Fruit fly (Drosophila melanogaster) whole organism, embryonic: ENCODE results near the gene Cyp310a1.

Experiments
- Abd-B ChIP-seq: fragments of 200-800 bp; sonication (Bioruptor generic); optimal IDR thresholded peaks from 2 replicates; lab custom pipeline; 2018; ENCODE audit warnings: missing biosample characterization, mild to moderate bottlenecking, missing genetic modification characterization, moderate library complexity
- CG10565 ChIP-seq: fragments of 200-800 bp; sonication (Bioruptor generic); optimal IDR thresholded peaks from 3 replicates; lab custom pipeline; 2016; ENCODE audit warnings: missing biosample characterization, mild to moderate bottlenecking, missing genetic modification characterization
- CG11085 ChIP-seq: fragments of 200-800 bp; sonication (Bioruptor generic); IDR thresholded peaks from 2 replicates; pipeline ENCODE4 v1.3.6; 2022; ENCODE audit warnings: missing biosample characterization, missing genetic modification characterization
- CG11696 ChIP-seq: fragments of 200-800 bp; sonication (Bioruptor generic); IDR thresholded peaks from 2 replicates; pipeline ENCODE4 v1.3.6; 2022; ENCODE audit warnings: missing biosample characterization, missing genetic modification characterization
- CG11723 ChIP-seq: fragments of 200-800 bp; sonication (Bioruptor generic); optimal IDR thresholded peaks from 2 replicates; lab custom pipeline; 2017; ENCODE audit warnings: missing biosample characterization, mild to moderate bottlenecking, missing genetic modification characterization
- CG12155 ChIP-seq: fragments of 200-800 bp; sonication (Bioruptor generic); optimal IDR thresholded peaks from 3 replicates; lab custom pipeline; 2016; ENCODE audit warnings: missing biosample characterization, missing genetic modification characterization
- CG14441 ChIP-seq: fragments of 200-800 bp; sonication (Bioruptor generic); IDR thresholded peaks from 2 replicates; pipeline ENCODE4 v1.3.6; 2022; ENCODE audit warnings: missing biosample characterization, missing genetic modification characterization
- CG15269 ChIP-seq: fragments of 200-800 bp; sonication (Bioruptor generic); optimal IDR thresholded peaks from 2 replicates; lab custom pipeline; 2018; ENCODE audit warnings: missing biosample characterization, mild to moderate bottlenecking, missing genetic modification characterization, moderate library complexity
- CG15696 ChIP-seq: fragments of 200-800 bp; sonication (Bioruptor generic); optimal IDR thresholded peaks from 2 replicates; lab custom pipeline; 2019; ENCODE audit warnings: missing biosample characterization, mild to moderate bottlenecking, missing genetic modification characterization, moderate library complexity
- CG1602 ChIP-seq: fragments of 200-800 bp; sonication (Bioruptor generic); optimal IDR thresholded peaks from 3 replicates; lab custom pipeline; 2016; ENCODE audit warnings: missing biosample characterization, missing genetic modification characterization
- CG16813 ChIP-seq: fragments of 200-800 bp; sonication (Bioruptor generic); IDR thresholded peaks from 3 replicates; pipeline ENCODE4 v1.3.6; 2022; ENCODE audit warnings: missing biosample characterization, missing genetic modification characterization; ENCODE audit not compliant: partially characterized antibody
- CG18476 ChIP-seq: fragments of 200-800 bp; sonication (Bioruptor generic); optimal IDR thresholded peaks from 2 replicates; lab custom pipeline; 2016; ENCODE audit warnings: missing biosample characterization, mild to moderate bottlenecking, missing genetic modification characterization
- CG2678 ChIP-seq: fragments of 200-800 bp; sonication (Bioruptor generic); optimal IDR thresholded peaks from 3 replicates; lab custom pipeline; 2019; ENCODE audit warnings: missing biosample characterization, mild to moderate bottlenecking, missing genetic modification characterization, moderate library complexity
- CG4328 ChIP-seq: fragments of 200-800 bp; sonication (Bioruptor generic); optimal IDR thresholded peaks from 3 replicates; lab custom pipeline; 2017; ENCODE audit warnings: missing biosample characterization, missing genetic modification reagents, missing genetic modification characterization
- CG5953 ChIP-seq: fragments of 200-800 bp; sonication (Bioruptor generic); IDR thresholded peaks from 2 replicates; pipeline ENCODE4 v1.3.6; 2022; ENCODE audit warnings: missing biosample characterization, missing genetic modification characterization
- CG6683 ChIP-seq: fragments of 200-800 bp; sonication (Bioruptor generic); optimal IDR thresholded peaks from 2 replicates; lab custom pipeline; 2017; ENCODE audit warnings: missing biosample characterization, mild to moderate bottlenecking, missing genetic modification characterization, missing genetic modification reagents
- CG6791 ChIP-seq: fragments of 200-800 bp; sonication (Bioruptor generic); IDR thresholded peaks from 3 replicates; pipeline ENCODE4 v1.3.6; 2022; ENCODE audit warnings: missing biosample characterization, missing genetic modification characterization; ENCODE audit not compliant: partially characterized antibody
- CG7357 ChIP-seq: fragments of 200-800 bp; sonication (Bioruptor generic); IDR thresholded peaks from 3 replicates; pipeline ENCODE4 v1.3.6; 2022; ENCODE audit warnings: missing biosample characterization, missing genetic modification characterization
- CG7963 ChIP-seq: fragments of 200-800 bp; sonication (Bioruptor generic); IDR thresholded peaks from 3 replicates; pipeline ENCODE4 v1.3.6; 2022; ENCODE audit warnings: missing biosample characterization, missing genetic modification characterization; ENCODE audit not compliant: partially characterized antibody
- CG9215 ChIP-seq: fragments of 200-800 bp; sonication (Bioruptor generic); IDR thresholded peaks from 2 replicates; pipeline ENCODE4 v1.3.6; 2022; ENCODE audit warnings: missing biosample characterization, missing genetic modification characterization
- CG9817 ChIP-seq: fragments of 200-800 bp; sonication (Bioruptor generic); optimal IDR thresholded peaks from 2 replicates; lab custom pipeline; 2018; ENCODE audit warnings: missing biosample characterization, mild to moderate bottlenecking, missing genetic modification characterization, moderate library complexity
- CTCF ChIP-seq: fragments of 200-800 bp; sonication (Bioruptor generic); optimal IDR thresholded peaks from 2 replicates; lab custom pipeline; 2017; ENCODE audit warnings: missing biosample characterization, mild to moderate bottlenecking, missing genetic modification characterization, moderate library complexity
- Camta ChIP-seq: fragments of 200-800 bp; sonication (Bioruptor generic); optimal IDR thresholded peaks from 2 replicates; lab custom pipeline; 2016; ENCODE audit warnings: missing biosample characterization, missing genetic modification characterization
- CoRest ChIP-seq: fragments of 200-800 bp; sonication (Bioruptor generic); optimal IDR thresholded peaks from 3 replicates; lab custom pipeline; 2018; ENCODE audit warnings: missing biosample characterization, mild to moderate bottlenecking, missing genetic modification characterization, moderate library complexity
- Dip3 ChIP-seq: fragments of 200-800 bp; sonication (Bioruptor generic); optimal IDR thresholded peaks from 3 replicates; lab custom pipeline; 2016; ENCODE audit warnings: missing biosample characterization, missing genetic modification characterization
- Fer2 ChIP-seq: fragments of 200-800 bp; sonication (Bioruptor generic); optimal IDR thresholded peaks from 2 replicates; lab custom pipeline; 2018; ENCODE audit warnings: missing biosample characterization, mild to moderate bottlenecking, missing genetic modification characterization, moderate library complexity
- Hmr ChIP-seq: fragments of 200-800 bp; sonication (Bioruptor generic); optimal IDR thresholded peaks from 3 replicates; lab custom pipeline; 2017; ENCODE audit warnings: mild to moderate bottlenecking, missing biosample characterization, missing genetic modification reagents, missing genetic modification characterization
- Kr ChIP-seq: fragments of 200-800 bp; sonication (Bioruptor generic); optimal IDR thresholded peaks from 2 replicates; lab custom pipeline; 2017; ENCODE audit warnings: missing biosample characterization, mild to moderate bottlenecking, missing genetic modification characterization
- Lim3 ChIP-seq: fragments of 200-800 bp; sonication (Bioruptor generic); IDR thresholded peaks from 2 replicates; pipeline ENCODE4 v1.3.6; 2022; ENCODE audit warnings: missing biosample characterization, missing genetic modification characterization
- NFAT ChIP-seq: fragments of 200-800 bp; sonication (Bioruptor generic); IDR thresholded peaks from 2 replicates; pipeline ENCODE4 v1.3.6; 2022; ENCODE audit warnings: missing biosample characterization, missing genetic modification characterization
- NfI ChIP-seq: fragments of 200-800 bp; sonication (Bioruptor generic); optimal IDR thresholded peaks from 3 replicates; lab custom pipeline; 2018; ENCODE audit warnings: missing biosample characterization, mild to moderate bottlenecking, missing genetic modification characterization, moderate library complexity
- Pdp1 ChIP-seq, 2 experiments: fragments of 200-800 bp; sonication (Bioruptor generic); optimal IDR thresholded peaks; 3 replicates each; lab custom pipeline; 2016; ENCODE audit warnings: missing biosample characterization in 2 of 2, missing genetic modification characterization in 2 of 2, mild to moderate bottlenecking in 1 of 2, moderate library complexity in 1 of 2
- Scr ChIP-seq: fragments of 200-800 bp; sonication (Bioruptor generic); IDR thresholded peaks from 2 replicates; pipeline ENCODE4 v1.3.6; 2022; ENCODE audit warnings: missing biosample characterization, missing genetic modification characterization; ENCODE audit not compliant: partially characterized antibody
- ato ChIP-seq: fragments of 200-800 bp; sonication (Bioruptor generic); IDR thresholded peaks from 2 replicates; pipeline ENCODE4 v1.3.6; 2022; ENCODE audit warnings: missing biosample characterization, missing genetic modification characterization; ENCODE audit not compliant: partially characterized antibody
- caup ChIP-seq: fragments of 200-800 bp; sonication (Bioruptor generic); optimal IDR thresholded peaks from 3 replicates; lab custom pipeline; 2017; ENCODE audit warnings: missing biosample characterization, mild to moderate bottlenecking, missing genetic modification characterization, moderate library complexity; ENCODE audit not compliant: severe bottlenecking
- dan ChIP-seq: fragments of 200-800 bp; sonication (Bioruptor generic); IDR thresholded peaks from 2 replicates; pipeline ENCODE4 v1.3.6; 2022; ENCODE audit warnings: missing biosample characterization, missing genetic modification characterization
- gce ChIP-seq: fragments of 200-800 bp; sonication (Bioruptor generic); IDR thresholded peaks from 3 replicates; pipeline ENCODE4 v1.3.6; 2022; ENCODE audit warnings: missing biosample characterization, missing genetic modification characterization
- gem ChIP-seq: fragments of 200-800 bp; sonication (Bioruptor generic); optimal IDR thresholded peaks from 2 replicates; lab custom pipeline; 2019; ENCODE audit warnings: missing biosample characterization, mild to moderate bottlenecking, missing genetic modification characterization, moderate library complexity
- hkb ChIP-seq, 2 experiments: fragments of 200-800 bp in 1 of 2; fragments of >200 bp in 1 of 2; sonication (Bioruptor generic) in 1 of 2; IDR thresholded peaks in 1 of 2; optimal IDR thresholded peaks in 1 of 2; 2 replicates each; pipeline versions ENCODE4 v1.3.6 to Lab custom; 2017 to 2022; ENCODE audit warnings: missing biosample characterization in 1 of 2, missing genetic modification characterization in 1 of 2
- jigr1 ChIP-seq: fragments of 200-800 bp; sonication (Bioruptor generic); IDR thresholded peaks from 3 replicates; pipeline ENCODE4 v1.3.6; 2022; ENCODE audit warnings: missing biosample characterization, missing genetic modification characterization
- lbe ChIP-seq: fragments of 200-800 bp; sonication (Bioruptor generic); optimal IDR thresholded peaks from 2 replicates; lab custom pipeline; 2016; ENCODE audit warnings: missing biosample characterization, mild to moderate bottlenecking, missing genetic modification characterization
- lilli ChIP-seq: fragments of 200-800 bp; sonication (Bioruptor generic); optimal IDR thresholded peaks from 3 replicates; lab custom pipeline; 2016; ENCODE audit warnings: missing biosample characterization, missing genetic modification characterization
- luna ChIP-seq: fragments of 200-800 bp; sonication (Bioruptor generic); optimal IDR thresholded peaks from 2 replicates; lab custom pipeline; 2016; ENCODE audit warnings: missing biosample characterization, missing genetic modification characterization
- otp ChIP-seq: fragments of 200-800 bp; sonication (Bioruptor generic); IDR thresholded peaks from 3 replicates; pipeline ENCODE4, ENCODE4 v1.3.6; 2022; ENCODE audit warnings: missing biosample characterization, missing genetic modification characterization
- sc ChIP-seq, 3 experiments: fragments of >200 bp in 2 of 3; fragments of 200-800 bp in 1 of 3; sonication (Bioruptor generic) in 1 of 3; optimal IDR thresholded peaks; 2 replicates in 2 of 3; 3 replicates in 1 of 3; lab custom pipeline; 2017; ENCODE audit warnings: mild to moderate bottlenecking in 1 of 3, missing biosample characterization in 1 of 3, missing genetic modification characterization in 1 of 3, missing genetic modification reagents in 1 of 3
- sim ChIP-seq: fragments of 200-800 bp; sonication (Bioruptor generic); IDR thresholded peaks from 2 replicates; pipeline ENCODE4 v1.3.6; 2022; ENCODE audit warnings: missing biosample characterization, missing genetic modification characterization
- slbo ChIP-seq: fragments of 200-800 bp; sonication (Bioruptor generic); IDR thresholded peaks from 2 replicates; pipeline ENCODE4 v1.3.6; 2022; ENCODE audit warnings: missing biosample characterization, missing genetic modification characterization
- slou ChIP-seq: fragments of 200-800 bp; sonication (Bioruptor generic); optimal IDR thresholded peaks from 3 replicates; lab custom pipeline; 2016; ENCODE audit warnings: missing biosample characterization, missing genetic modification characterization
- unpg ChIP-seq: fragments of 200-800 bp; sonication (Bioruptor generic); optimal IDR thresholded peaks from 3 replicates; lab custom pipeline; 2018; ENCODE audit warnings: missing biosample characterization, mild to moderate bottlenecking, missing genetic modification characterization, moderate library complexity

The Cyp310a1 gene

DNA sequence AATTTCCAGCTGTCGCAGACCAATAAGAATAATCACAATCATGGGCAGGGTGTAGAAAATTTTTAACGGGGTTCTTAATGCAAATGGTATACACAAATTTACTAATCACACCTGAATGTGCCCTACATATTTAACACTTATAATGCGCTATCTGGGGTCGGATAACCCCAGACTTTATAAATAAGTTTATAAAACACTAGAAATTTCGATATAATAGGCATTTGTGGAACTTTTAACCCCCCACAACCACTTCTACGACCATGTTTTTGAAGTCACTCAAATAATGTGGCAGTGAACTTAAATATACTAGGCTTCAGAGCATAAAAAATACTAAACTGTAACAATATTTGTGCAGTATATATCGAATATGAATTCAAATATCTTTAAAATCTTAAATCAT lies 47.8 kb downstream of the Cyp310a1 start, which contains the start of gene CG10413 (continued):
- peak; percentile 86 for TF ChIP-seq CG10565 (GFP tag; lab: Kevin White, UChicago)
- TF ChIP-seq gce (GFP tag; lab: Robert Waterston, UW), result peak; percentile 93
- no peak for TF ChIP-seq ato (GFP tag; lab: Robert Waterston, UW)
- peak; percentile 96 for TF ChIP-seq Abd-B (GFP tag; lab: Kevin White, UChicago)
- peak; percentile 88; the same call in 1 of the 2 replicates for TF ChIP-seq sim (GFP tag; lab: Robert Waterston, UW)
- peak; percentile 98 for TF ChIP-seq lbe (GFP tag; lab: Kevin White, UChicago)
- TF ChIP-seq CG9215 (GFP tag; lab: Robert Waterston, UW), result peak; percentile 98
- TF ChIP-seq Lim3, result peak; percentile 86
- peak; percentile 99 for TF ChIP-seq gem (tag; lab: Kevin White, UChicago)
- TF ChIP-seq Scr, result peak; percentile 60
- TF ChIP-seq CG12155 (GFP tag; lab: Kevin White, UChicago), result peak; percentile 96
- TF ChIP-seq luna, result peak; percentile 97
- TF ChIP-seq Pdp1 (GFP tag; optimal IDR thresholded peaks at IDR 0.05; lab: Kevin White, UChicago), result peak; percentile 96 to 99
- TF ChIP-seq CG6791 (GFP tag; lab: Robert Waterston, UW), result no peak
- peak; percentile 90 for TF ChIP-seq CG11696 (GFP tag; lab: Robert Waterston, UW)
- peak; percentile 97 for TF ChIP-seq Dip3 (GFP tag; lab: Kevin White, UChicago)
- TF ChIP-seq slbo, result peak; percentile 98
- TF ChIP-seq CG4328, result peak; percentile 98
- 0 out of 3 replicates have a peak, but pooled peaks have one; percentile 43 for TF ChIP-seq CG16813 (GFP tag; lab: Robert Waterston, UW)
- peak; percentile 99 for TF ChIP-seq CG9817 (tag; lab: Kevin White, UChicago)
- peak; percentile 96 for TF ChIP-seq otp
- TF ChIP-seq hkb (optimal IDR thresholded peaks at IDR 0.05; lab: Kevin White, UChicago), result no peak
- peak; percentile 97 for TF ChIP-seq hkb (GFP tag; IDR thresholded peaks at IDR 0.05; lab: Robert Waterston, UW)
- TF ChIP-seq CG7963 (GFP tag; lab: Robert Waterston, UW), result no peak
- TF ChIP-seq NFAT (GFP tag; lab: Robert Waterston, UW), result peak; percentile 97
- TF ChIP-seq CoRest (tag; lab: Kevin White, UChicago), result peak; percentile 99
- TF ChIP-seq jigr1, result peak; percentile 94
- no peak for TF ChIP-seq sc (optimal IDR thresholded peaks at IDR 0.05; lab: Kevin White, UChicago)
- peak; percentile 92 for TF ChIP-seq sc (GFP tag; optimal IDR thresholded peaks at IDR 0.05; lab: Kevin White, UChicago)
- TF ChIP-seq CG2678 (tag; lab: Kevin White, UChicago), result peak; percentile 99
- TF ChIP-seq CG15696 (tag; lab: Kevin White, UChicago), result peak; percentile 97
- TF ChIP-seq Hmr, result peak; percentile 98
- TF ChIP-seq Kr (GFP tag; lab: Kevin White, UChicago), result no peak
- peak; percentile 87 for TF ChIP-seq CG5953 (GFP tag; lab: Robert Waterston, UW)
- TF ChIP-seq CG15269, result peak; percentile 99
- peak; percentile 94 for TF ChIP-seq CG7357
- TF ChIP-seq slou (GFP tag; lab: Kevin White, UChicago), result peak; percentile 94
- TF ChIP-seq CG18476 (GFP tag; lab: Kevin White, UChicago), result peak; percentile 96
- peak; percentile 97 for TF ChIP-seq CG14441 (GFP tag; lab: Robert Waterston, UW)
- TF ChIP-seq CG11085, result peak; percentile 96
- TF ChIP-seq NfI (GFP tag; lab: Kevin White, UChicago), result peak; percentile 99
- TF ChIP-seq lilli (GFP tag; lab: Kevin White, UChicago), result peak; percentile 99
- TF ChIP-seq unpg (GFP tag; lab: Kevin White, UChicago), result peak; percentile 99
- no peak; the same call in 1 of the 2 replicates for TF ChIP-seq dan (GFP tag; lab: Robert Waterston, UW)
- TF ChIP-seq CG1602 (GFP tag; lab: Kevin White, UChicago), result peak; percentile 98
- peak; percentile 98 for TF ChIP-seq Camta (GFP tag; lab: Kevin White, UChicago)
- TF ChIP-seq caup (GFP tag; lab: Kevin White, UChicago), result peak; percentile 97
- TF ChIP-seq CTCF (GFP tag; lab: Kevin White, UChicago), result peak; percentile 68
- peak; percentile 92 for TF ChIP-seq CG6683
- peak; percentile 98 for TF ChIP-seq Fer2 (tag; lab: Kevin White, UChicago)
- TF ChIP-seq CG11723 (GFP tag; lab: Kevin White, UChicago), result peak; percentile 96
